Fruit fly (Drosophila melanogaster) whole organism, embryonic: Measurements from ENCODE around the gene pigs.
A peak's percentile ranks its signal among the peaks of the same experiment; 100 is the strongest.

Experiments used
- Abd-B ChIP-seq: fragments of 200-800 bp; sonication (Bioruptor generic); optimal IDR thresholded peaks from 2 replicates; lab custom pipeline; 2018; ENCODE audit warnings: missing biosample characterization, mild to moderate bottlenecking, missing genetic modification characterization, moderate library complexity
- Ada2b ChIP-seq: fragments of 200-800 bp; sonication (Bioruptor generic); IDR thresholded peaks from 2 replicates; pipeline ENCODE4 v1.3.6; 2022; ENCODE audit warnings: missing biosample characterization, missing genetic modification characterization
- Atf6 ChIP-seq: fragments of 200-800 bp; sonication (Bioruptor generic); IDR thresholded peaks from 2 replicates; pipeline ENCODE4 v1.3.6; 2022; ENCODE audit warnings: missing biosample characterization, missing genetic modification characterization
- B-H2 ChIP-seq: fragments of 200-800 bp; sonication (Bioruptor generic); optimal IDR thresholded peaks from 2 replicates; lab custom pipeline; 2018; ENCODE audit warnings: missing biosample characterization, mild to moderate bottlenecking, missing genetic modification characterization
- Bdp1 ChIP-seq: fragments of 200-800 bp; sonication (Bioruptor generic); optimal IDR thresholded peaks from 3 replicates; lab custom pipeline; 2016; ENCODE audit warnings: missing biosample characterization, missing genetic modification characterization
- CG10209 ChIP-seq: fragments of 200-800 bp; sonication (Bioruptor generic); optimal IDR thresholded peaks from 3 replicates; lab custom pipeline; 2017; ENCODE audit warnings: missing biosample characterization, mild to moderate bottlenecking, missing genetic modification characterization, missing genetic modification reagents
- CG10959 ChIP-seq: fragments of 200-800 bp; sonication (Bioruptor generic); IDR thresholded peaks from 2 replicates; pipeline ENCODE4 v1.3.6; 2022; ENCODE audit warnings: missing biosample characterization, missing genetic modification characterization
- CG11093 ChIP-seq: fragments of 200-800 bp; sonication (Bioruptor generic); IDR thresholded peaks from 3 replicates; pipeline ENCODE4 v1.3.6; 2022; ENCODE audit warnings: missing biosample characterization, missing genetic modification characterization
- CG11560 ChIP-seq: fragments of 200-800 bp; sonication (Bioruptor generic); IDR thresholded peaks from 3 replicates; pipeline ENCODE4 v1.3.6; 2022; ENCODE audit warnings: missing biosample characterization, missing genetic modification characterization
- CG12155 ChIP-seq: fragments of 200-800 bp; sonication (Bioruptor generic); optimal IDR thresholded peaks from 3 replicates; lab custom pipeline; 2016; ENCODE audit warnings: missing biosample characterization, missing genetic modification characterization
- CG12769 ChIP-seq: fragments of 200-800 bp; sonication (Bioruptor generic); optimal IDR thresholded peaks from 2 replicates; lab custom pipeline; 2019; ENCODE audit warnings: missing biosample characterization, mild to moderate bottlenecking, missing genetic modification characterization, moderate library complexity
- CG14667 ChIP-seq: fragments of 200-800 bp; sonication (Bioruptor generic); IDR thresholded peaks from 2 replicates; pipeline ENCODE4 v1.3.6; 2022; ENCODE audit warnings: missing biosample characterization, missing genetic modification characterization
- CG14710 ChIP-seq: fragments of 200-800 bp; sonication (Bioruptor generic); optimal IDR thresholded peaks from 3 replicates; lab custom pipeline; 2019; ENCODE audit warnings: missing biosample characterization, mild to moderate bottlenecking, missing genetic modification characterization, moderate library complexity
- CG15269 ChIP-seq: fragments of 200-800 bp; sonication (Bioruptor generic); optimal IDR thresholded peaks from 2 replicates; lab custom pipeline; 2018; ENCODE audit warnings: missing biosample characterization, mild to moderate bottlenecking, missing genetic modification characterization, moderate library complexity
- CG17186 ChIP-seq: fragments of 200-800 bp; sonication (Bioruptor generic); optimal IDR thresholded peaks from 3 replicates; lab custom pipeline; 2017; ENCODE audit warnings: missing biosample characterization, missing genetic modification reagents, missing genetic modification characterization
- CG2129 ChIP-seq: fragments of 200-800 bp; sonication (Bioruptor generic); IDR thresholded peaks from 2 replicates; pipeline ENCODE4 v1.3.6; 2022; ENCODE audit warnings: missing biosample characterization, missing genetic modification characterization; ENCODE audit not compliant: partially characterized antibody
- CG2712 ChIP-seq: fragments of 200-800 bp; optimal IDR thresholded peaks from 3 replicates; lab custom pipeline; 2019; ENCODE audit warnings: missing biosample characterization, mild to moderate bottlenecking, missing genetic modification characterization, moderate library complexity
- CG31224 ChIP-seq: fragments of 200-800 bp; sonication (Bioruptor generic); IDR thresholded peaks from 2 replicates; pipeline ENCODE4 v1.3.6; 2022; ENCODE audit warnings: missing biosample characterization, missing genetic modification characterization
- CG4707 ChIP-seq: fragments of 200-800 bp; sonication (Bioruptor generic); optimal IDR thresholded peaks from 2 replicates; lab custom pipeline; 2018; ENCODE audit warnings: missing biosample characterization, mild to moderate bottlenecking, missing genetic modification characterization, moderate library complexity
- CG4730 ChIP-seq: fragments of 200-800 bp; sonication (Bioruptor generic); IDR thresholded peaks from 2 replicates; pipeline ENCODE4 v1.3.6; 2022; ENCODE audit warnings: missing biosample characterization, missing genetic modification characterization
- CG4820 ChIP-seq: fragments of 200-800 bp; sonication (Bioruptor generic); optimal IDR thresholded peaks from 3 replicates; lab custom pipeline; 2016; ENCODE audit warnings: missing biosample characterization, missing genetic modification characterization
- CG8388 ChIP-seq: fragments of 200-800 bp; sonication (Bioruptor generic); optimal IDR thresholded peaks from 2 replicates; lab custom pipeline; 2019; ENCODE audit warnings: missing biosample characterization, mild to moderate bottlenecking, missing genetic modification characterization, moderate library complexity
- CkIIα-i1 ChIP-seq: fragments of 200-800 bp; sonication (Bioruptor generic); IDR thresholded peaks from 2 replicates; pipeline ENCODE4 v1.3.6; 2022; ENCODE audit warnings: missing biosample characterization, missing genetic modification characterization
- Elba2 ChIP-seq: fragments of 200-800 bp; sonication (Bioruptor generic); optimal IDR thresholded peaks from 3 replicates; lab custom pipeline; 2016; ENCODE audit warnings: missing biosample characterization, missing genetic modification characterization
- HLH54F ChIP-seq: fragments of 200-800 bp; sonication (Bioruptor generic); optimal IDR thresholded peaks from 3 replicates; lab custom pipeline; 2016; ENCODE audit warnings: missing biosample characterization, missing genetic modification characterization
- Hand ChIP-seq: fragments of 200-800 bp; sonication (Bioruptor generic); optimal IDR thresholded peaks from 2 replicates; lab custom pipeline; 2017; ENCODE audit warnings: mild to moderate bottlenecking, missing biosample characterization, missing genetic modification reagents, missing genetic modification characterization
- HmgD ChIP-seq: fragments of 200-800 bp; sonication (Bioruptor generic); optimal IDR thresholded peaks from 3 replicates; lab custom pipeline; 2016; ENCODE audit warnings: missing biosample characterization, missing genetic modification characterization
- Hmx ChIP-seq: fragments of 200-800 bp; sonication (Bioruptor generic); optimal IDR thresholded peaks from 2 replicates; lab custom pipeline; 2016; ENCODE audit warnings: missing biosample characterization, missing genetic modification characterization
- Poxn ChIP-seq: fragments of 200-800 bp; sonication (Bioruptor generic); IDR thresholded peaks from 2 replicates; pipeline ENCODE4 v1.3.6; 2022; ENCODE audit warnings: missing biosample characterization, missing genetic modification characterization
- Rfx ChIP-seq: fragments of 200-800 bp; sonication (Bioruptor generic); IDR thresholded peaks from 2 replicates; pipeline ENCODE4 v1.3.6; 2022; ENCODE audit warnings: missing biosample characterization, missing genetic modification characterization
- ab ChIP-seq: fragments of 200-800 bp; sonication (Bioruptor generic); optimal IDR thresholded peaks from 2 replicates; lab custom pipeline; 2016; ENCODE audit warnings: missing biosample characterization, missing genetic modification characterization
- bcd ChIP-seq: fragments of 200-800 bp; sonication (Bioruptor generic); optimal IDR thresholded peaks from 2 replicates; lab custom pipeline; 2017; ENCODE audit warnings: missing biosample characterization, mild to moderate bottlenecking, missing genetic modification characterization
- cg ChIP-seq: fragments of 200-800 bp; sonication (Bioruptor generic); optimal IDR thresholded peaks from 3 replicates; lab custom pipeline; 2019; ENCODE audit warnings: missing biosample characterization, mild to moderate bottlenecking, missing genetic modification characterization, moderate library complexity
- dati ChIP-seq: fragments of 200-800 bp; sonication (Bioruptor generic); IDR thresholded peaks from 2 replicates; pipeline ENCODE4 v1.3.6; 2022; ENCODE audit warnings: missing biosample characterization, missing genetic modification characterization
- fd3F ChIP-seq: fragments of 200-800 bp; sonication (Bioruptor generic); optimal IDR thresholded peaks from 2 replicates; lab custom pipeline; 2018; ENCODE audit warnings: missing biosample characterization, mild to moderate bottlenecking, missing genetic modification characterization, moderate library complexity
- gem ChIP-seq: fragments of 200-800 bp; sonication (Bioruptor generic); optimal IDR thresholded peaks from 2 replicates; lab custom pipeline; 2019; ENCODE audit warnings: missing biosample characterization, mild to moderate bottlenecking, missing genetic modification characterization, moderate library complexity
- gro ChIP-seq: fragments of 200-800 bp; sonication (Bioruptor generic); optimal IDR thresholded peaks from 2 replicates; lab custom pipeline; 2016; ENCODE audit warnings: missing biosample characterization, missing genetic modification characterization
- her ChIP-seq: fragments of 200-800 bp; sonication (Bioruptor generic); optimal IDR thresholded peaks from 2 replicates; lab custom pipeline; 2016; ENCODE audit warnings: missing biosample characterization, missing genetic modification characterization
- klu ChIP-seq: fragments of 200-800 bp; sonication (Bioruptor generic); IDR thresholded peaks from 2 replicates; pipeline ENCODE4 v1.3.6; 2022; ENCODE audit warnings: missing biosample characterization, missing genetic modification characterization
- lov ChIP-seq, 2 experiments: fragments of 200-800 bp in 1 of 2; fragments of >200 bp in 1 of 2; sonication (Bioruptor generic) in 1 of 2; IDR thresholded peaks in 1 of 2; optimal IDR thresholded peaks in 1 of 2; 2 replicates in 1 of 2; 3 replicates in 1 of 2; pipeline versions ENCODE4 v1.3.6 to Lab custom; 2017 to 2022; ENCODE audit warnings: missing biosample characterization in 1 of 2, missing genetic modification characterization in 1 of 2
- nom ChIP-seq: fragments of 200-800 bp; sonication (Bioruptor generic); optimal IDR thresholded peaks from 2 replicates; lab custom pipeline; 2017; ENCODE audit warnings: missing biosample characterization, missing genetic modification characterization, mild to moderate bottlenecking, moderate library complexity, missing genetic modification reagents
- onecut ChIP-seq: fragments of 200-800 bp; sonication (Bioruptor generic); IDR thresholded peaks from 2 replicates; pipeline ENCODE4 v1.3.6; 2022; ENCODE audit warnings: missing biosample characterization, missing genetic modification characterization
- pnt ChIP-seq: fragments of 200-800 bp; sonication (Bioruptor generic); optimal IDR thresholded peaks from 3 replicates; lab custom pipeline; 2016; ENCODE audit warnings: missing biosample characterization, missing genetic modification characterization
- psq ChIP-seq: fragments of 200-800 bp; sonication (Bioruptor generic); optimal IDR thresholded peaks from 2 replicates; lab custom pipeline; 2017; ENCODE audit warnings: missing biosample characterization, missing genetic modification characterization
- pzg ChIP-seq: fragments of 200-800 bp; sonication (Bioruptor generic); optimal IDR thresholded peaks from 3 replicates; lab custom pipeline; 2018; ENCODE audit warnings: missing biosample characterization, mild to moderate bottlenecking, missing genetic modification characterization, moderate library complexity
- sima ChIP-seq: fragments of 200-800 bp; sonication (Bioruptor generic); optimal IDR thresholded peaks from 2 replicates; lab custom pipeline; 2016; ENCODE audit warnings: missing biosample characterization, missing genetic modification characterization
- slp2 ChIP-seq: fragments of 200-800 bp; sonication (Bioruptor generic); optimal IDR thresholded peaks from 2 replicates; lab custom pipeline; 2016; ENCODE audit warnings: missing biosample characterization, missing genetic modification characterization
- so ChIP-seq: fragments of 200-800 bp; sonication (Bioruptor generic); IDR thresholded peaks from 3 replicates; pipeline ENCODE4 v1.3.6; 2022; ENCODE audit warnings: missing biosample characterization, missing genetic modification characterization
- sug ChIP-seq: fragments of 200-800 bp; optimal IDR thresholded peaks from 2 replicates; lab custom pipeline; 2019; ENCODE audit warnings: missing biosample characterization, mild to moderate bottlenecking, missing genetic modification characterization, moderate library complexity
- tap ChIP-seq: fragments of 200-800 bp; optimal IDR thresholded peaks from 3 replicates; lab custom pipeline; 2019; ENCODE audit warnings: missing biosample characterization, mild to moderate bottlenecking, missing genetic modification characterization, moderate library complexity
- vnd ChIP-seq: fragments of 200-800 bp; sonication (Bioruptor generic); IDR thresholded peaks from 3 replicates; pipeline ENCODE4 v1.3.6; 2022; ENCODE audit warnings: missing biosample characterization, missing genetic modification characterization; ENCODE audit not compliant: partially characterized antibody
- yki ChIP-seq: fragments of >200 bp; optimal IDR thresholded peaks from 3 replicates; lab custom pipeline; 2018

pigs gene

DNA sequence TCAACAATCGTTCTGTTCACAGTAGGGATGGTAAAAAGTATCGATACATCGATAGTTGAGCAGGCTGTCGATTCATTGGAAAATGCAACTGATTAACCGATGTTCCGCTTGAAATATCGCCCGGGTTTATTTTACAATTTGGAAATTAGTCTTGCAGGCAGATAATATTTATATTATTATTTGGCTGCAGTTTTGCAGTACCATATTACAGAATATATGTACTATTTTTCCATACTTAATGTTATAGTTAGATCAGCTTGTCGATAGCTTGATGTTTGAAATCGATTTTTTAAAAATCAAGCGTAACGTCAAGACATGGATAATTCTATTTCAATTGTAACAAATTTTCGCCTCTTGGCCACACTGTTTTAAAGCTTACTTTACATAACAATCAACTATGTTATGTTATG lies 95.1 kb downstream of the pigs start, which contains the start of gene CG14442 (continued):
- TF ChIP-seq gro (peak; percentile 35), HLH54F (GFP tag; lab: Kevin White, UChicago) (peak; percentile 32), Rfx (GFP tag; lab: Robert Waterston, UW) (peak; percentile 51), B-H2 (peak; percentile 41), CG12769 (tag; lab: Kevin White, UChicago) (no peak), Hmx (GFP tag; lab: Kevin White, UChicago) (no peak), CG2712 (tag; lab: Kevin White, UChicago) (peak; percentile 54), Elba2 (GFP tag; lab: Kevin White, UChicago) (peak; percentile 4), Poxn (no peak), Abd-B (GFP tag; lab: Kevin White, UChicago) (no peak), CG15269 (tag; lab: Kevin White, UChicago) (peak; percentile 36), sug (peak; percentile 45), psq (GFP tag; lab: Kevin White, UChicago) (no peak), Ada2b (GFP tag; lab: Robert Waterston, UW) (no peak), lov (optimal IDR thresholded peaks at IDR 0.05; lab: Kevin White, UChicago) (no peak), lov (GFP tag; IDR thresholded peaks at IDR 0.05; lab: Robert Waterston, UW) (no peak), HmgD (GFP tag; lab: Kevin White, UChicago) (no peak), CG4730 (GFP tag; lab: Robert Waterston, UW) (no peak), fd3F (GFP tag; lab: Kevin White, UChicago) (no peak), bcd (GFP tag; lab: Kevin White, UChicago) (no peak), Bdp1 (GFP tag; lab: Kevin White, UChicago) (no peak), CG10209 (GFP tag; lab: Kevin White, UChicago) (no peak), Atf6 (GFP tag; lab: Robert Waterston, UW) (no peak), CG10959 (GFP tag; lab: Robert Waterston, UW) (no peak), CG2129 (peak; percentile 87), sima (GFP tag; lab: Kevin White, UChicago) (no peak), CkIIα-i1 (no peak), ab (GFP tag; lab: Kevin White, UChicago) (no peak), CG11560 (no peak), tap (tag; lab: Kevin White, UChicago) (no peak), CG31224 (peak; percentile 11; the same call in 1 of the 2 replicates), CG17186 (GFP tag; lab: Kevin White, UChicago) (peak; percentile 16), CG4707 (GFP tag; lab: Kevin White, UChicago) (no peak), CG14710 (peak; percentile 66), nom (GFP tag; lab: Kevin White, UChicago) (no peak), gem (tag; lab: Kevin White, UChicago) (no peak), yki (no peak), pnt (no peak), CG14667 (GFP tag; lab: Robert Waterston, UW) (no peak), her (GFP tag; lab: Kevin White, UChicago) (no peak), CG8388 (GFP tag; lab: Kevin White, UChicago) (no peak), dati (GFP tag; lab: Robert Waterston, UW) (no peak), vnd (peak; percentile 95), onecut (no peak), CG4820 (GFP tag; lab: Kevin White, UChicago) (no peak), slp2 (GFP tag; lab: Kevin White, UChicago) (peak; percentile 1), Hand (no peak), CG11093 (GFP tag; lab: Robert Waterston, UW) (no peak), pzg (GFP tag; lab: Kevin White, UChicago) (peak; percentile 66), CG12155 (GFP tag; lab: Kevin White, UChicago) (no peak), cg (GFP tag; lab: Kevin White, UChicago) (no peak), so (GFP tag; lab: Robert Waterston, UW) (no peak), klu (GFP tag; lab: Robert Waterston, UW) (no peak)
